Fruit fly (Drosophila melanogaster): ENCODE results near the gene gny.

- TF ChIP-seq insv (optimal IDR thresholded peaks at IDR 0.05) (no peak), Sin3A (optimal IDR thresholded peaks at IDR 0.05) (no peak), Myc (optimal IDR thresholded peaks at IDR 0.05) (no peak), h (optimal IDR thresholded peaks at IDR 0.05) (no peak), psq (optimal IDR thresholded peaks at IDR 0.05) (no peak)
These were observed 24.0 kb downstream of the gny start for dm6 chr2L:10403803-10404315.
